Worm (Caenorhabditis elegans) whole organism, L1 larva: Measurements from ENCODE around the gene rga-9.
A peak's percentile ranks its signal among the peaks of the same experiment; 100 is the strongest.

Experiments
- Y116A8C.19 ChIP-seq: sonication (generic microtip); optimal IDR thresholded peaks from 2 replicates; lab custom pipeline; 2016; ENCODE audit warnings: missing compliant biosample characterization, missing genetic modification characterization, borderline replicate concordance
- aly-2 ChIP-seq: fragments of 150-350 bp; optimal IDR thresholded peaks from 2 replicates; lab custom pipeline; 2014; ENCODE audit warnings: missing biosample characterization, missing genetic modification characterization
- ceh-63 ChIP-seq: fragments of 200-800 bp; sonication (Bioruptor generic); optimal IDR thresholded peaks from 2 replicates; lab custom pipeline; 2018; ENCODE audit warnings: mild to moderate bottlenecking, missing genetic modification characterization, missing compliant biosample characterization
- ceh-88 ChIP-seq: fragments of 200-800 bp; sonication (Bioruptor generic); IDR thresholded peaks from 2 replicates; pipeline ENCODE4 v1.3.6; 2022; ENCODE audit warnings: missing genetic modification characterization, missing compliant biosample characterization
- dpl-1 ChIP-seq, 3 experiments: fragments of 150-350 bp in 2 of 3; sonication (generic microtip) in 1 of 3; optimal IDR thresholded peaks; 2 replicates each; lab custom pipeline; 2014 to 2017; ENCODE audit warnings: missing biosample characterization in 3 of 3, missing genetic modification characterization in 3 of 3, missing genetic modification reagents in 3 of 3
- dsc-1 ChIP-seq: sonication (generic microtip); optimal IDR thresholded peaks from 2 replicates; lab custom pipeline; 2016; ENCODE audit warnings: mild to moderate bottlenecking, missing genetic modification characterization, missing compliant biosample characterization
- efl-1 ChIP-seq, 4 experiments: fragments of 150-350 bp; optimal IDR thresholded peaks in 3 of 4; peaks in 1 of 4; 1 replicate in 1 of 4; 2 replicates in 3 of 4; lab custom pipeline; 2014; ENCODE audit warnings: missing biosample characterization in 2 of 4, missing genetic modification characterization in 2 of 4, missing genetic modification reagents in 2 of 4
- efl-3 ChIP-seq: fragments of 200-800 bp; sonication (Bioruptor generic); optimal IDR thresholded peaks from 2 replicates; lab custom pipeline; 2018; ENCODE audit warnings: mild to moderate bottlenecking, missing genetic modification characterization, missing compliant biosample characterization
- egl-27 ChIP-seq, 2 experiments: fragments of 150-350 bp in 1 of 2; sonication (generic microtip); optimal IDR thresholded peaks; 3 replicates each; lab custom pipeline; 2017 to 2018; ENCODE audit warnings: missing biosample characterization in 2 of 2, missing genetic modification characterization in 2 of 2, missing genetic modification reagents in 2 of 2
- elt-3 ChIP-seq, 6 experiments: fragments of 150-350 bp in 1 of 6; sonication (generic microtip); optimal IDR thresholded peaks; 2 replicates each; lab custom pipeline; 2017 to 2018; ENCODE audit warnings: missing biosample characterization in 6 of 6, missing genetic modification characterization in 6 of 6, inconsistent platforms in 1 of 6
- ets-5 ChIP-seq: fragments of 200-800 bp; sonication (Bioruptor generic); IDR thresholded peaks from 2 replicates; pipeline ENCODE4 v1.3.6; 2022; ENCODE audit warnings: missing genetic modification characterization, missing compliant biosample characterization
- fos-1 ChIP-seq: fragments of 150-350 bp; optimal IDR thresholded peaks from 2 replicates; lab custom pipeline; 2014; ENCODE audit warnings: missing biosample characterization, missing genetic modification characterization
- hlh-17 ChIP-seq: fragments of 200-800 bp; sonication (Bioruptor generic); optimal IDR thresholded peaks from 2 replicates; lab custom pipeline; 2018; ENCODE audit warnings: missing genetic modification characterization, mild to moderate bottlenecking, missing compliant biosample characterization, moderate library complexity, borderline replicate concordance
- hpl-2 ChIP-seq: fragments of 150-350 bp; optimal IDR thresholded peaks from 2 replicates; lab custom pipeline; 2014; ENCODE audit warnings: missing biosample characterization, missing genetic modification reagents, missing genetic modification characterization
- irx-1 ChIP-seq: sonication (generic microtip); optimal IDR thresholded peaks from 2 replicates; lab custom pipeline; 2016; ENCODE audit warnings: missing genetic modification characterization, missing compliant biosample characterization
- isw-1 ChIP-seq: fragments of 200-800 bp; sonication (Bioruptor generic); IDR thresholded peaks from 2 replicates; pipeline ENCODE4 v1.3.6; 2022; ENCODE audit warnings: missing genetic modification characterization, missing compliant biosample characterization
- lin-13 ChIP-seq: fragments of 150-350 bp; optimal IDR thresholded peaks from 2 replicates; lab custom pipeline; 2014; ENCODE audit warnings: missing biosample characterization, missing genetic modification reagents, missing genetic modification characterization
- lin-14 ChIP-seq: fragments of 200-800 bp; sonication (Bioruptor generic); optimal IDR thresholded peaks from 2 replicates; lab custom pipeline; 2018; ENCODE audit warnings: mild to moderate bottlenecking, missing genetic modification characterization, moderate library complexity, missing compliant biosample characterization
- lin-35 ChIP-seq, 2 experiments: fragments of 150-350 bp; optimal IDR thresholded peaks; 2 replicates each; lab custom pipeline; 2014; ENCODE audit warnings: missing biosample characterization in 2 of 2, missing genetic modification characterization in 2 of 2, missing genetic modification reagents in 2 of 2
- mab-9 ChIP-seq: fragments of 200-800 bp; sonication (Bioruptor generic); IDR thresholded peaks from 2 replicates; pipeline ENCODE4 v1.3.6; 2022; ENCODE audit warnings: missing genetic modification reagents, missing genetic modification characterization, missing compliant biosample characterization
- mdl-1 ChIP-seq, 2 experiments: fragments of 150-350 bp; optimal IDR thresholded peaks; 2 replicates each; lab custom pipeline; 2014 to 2017; ENCODE audit warnings: missing biosample characterization in 2 of 2, missing genetic modification characterization in 2 of 2, inconsistent platforms in 1 of 2
- mef-2 ChIP-seq: fragments of 150-350 bp; optimal IDR thresholded peaks from 2 replicates; lab custom pipeline; 2014; ENCODE audit warnings: missing biosample characterization, missing genetic modification characterization
- mep-1 ChIP-seq: fragments of 150-350 bp; optimal IDR thresholded peaks from 2 replicates; lab custom pipeline; 2014; ENCODE audit warnings: missing biosample characterization, missing genetic modification characterization
- nhr-11 ChIP-seq: fragments of 150-350 bp; optimal IDR thresholded peaks from 2 replicates; lab custom pipeline; 2014; ENCODE audit warnings: missing biosample characterization, missing genetic modification characterization
- nhr-12 ChIP-seq: sonication (generic microtip); optimal IDR thresholded peaks from 2 replicates; lab custom pipeline; 2017; ENCODE audit warnings: missing biosample characterization, missing genetic modification characterization
- nhr-19 ChIP-seq: fragments of 200-800 bp; sonication (Bioruptor generic); conservative IDR thresholded peaks from 2 replicates; pipeline ENCODE4 v1.3.6; 2022; ENCODE audit warnings: missing genetic modification characterization, missing compliant biosample characterization
- nhr-237 ChIP-seq: fragments of 150-350 bp; optimal IDR thresholded peaks from 2 replicates; lab custom pipeline; 2014; ENCODE audit warnings: missing biosample characterization, missing genetic modification characterization
- nhr-28 ChIP-seq: fragments of 150-350 bp; optimal IDR thresholded peaks from 2 replicates; lab custom pipeline; 2014; ENCODE audit warnings: missing biosample characterization, missing genetic modification characterization
- nhr-47 ChIP-seq: sonication (generic microtip); optimal IDR thresholded peaks from 2 replicates; lab custom pipeline; 2016; ENCODE audit warnings: mild to moderate bottlenecking, missing genetic modification characterization, moderate library complexity, missing compliant biosample characterization
- nhr-71 ChIP-seq: sonication (generic microtip); optimal IDR thresholded peaks from 2 replicates; lab custom pipeline; 2016; ENCODE audit warnings: mild to moderate bottlenecking, missing genetic modification characterization, moderate library complexity, missing compliant biosample characterization
- nhr-76 ChIP-seq: sonication (generic microtip); optimal IDR thresholded peaks from 2 replicates; lab custom pipeline; 2017; ENCODE audit warnings: missing biosample characterization, missing genetic modification characterization
- nhr-84 ChIP-seq: sonication (generic microtip); optimal IDR thresholded peaks from 2 replicates; lab custom pipeline; 2017; ENCODE audit warnings: missing biosample characterization, missing genetic modification characterization
- nhr-85 ChIP-seq: sonication (generic microtip); peaks from one replicate; lab custom pipeline; 2016; ENCODE audit warnings: missing genetic modification characterization, inconsistent platforms, missing compliant biosample characterization
- nhr-90 ChIP-seq: sonication (generic microtip); optimal IDR thresholded peaks from 2 replicates; lab custom pipeline; 2016; ENCODE audit warnings: mild to moderate bottlenecking, missing genetic modification characterization, missing compliant biosample characterization; ENCODE audit not compliant: poor library complexity
- pag-3 ChIP-seq: sonication (generic microtip); optimal IDR thresholded peaks from 2 replicates; lab custom pipeline; 2017; ENCODE audit warnings: missing genetic modification characterization, mild to moderate bottlenecking, missing compliant biosample characterization, antibody characterized with exemption, borderline replicate concordance; ENCODE audit not compliant: insufficient read depth
- pax-3 ChIP-seq: fragments of 200-800 bp; sonication (Bioruptor generic); optimal IDR thresholded peaks from 2 replicates; lab custom pipeline; 2018; ENCODE audit warnings: mild to moderate bottlenecking, missing genetic modification characterization, moderate library complexity, missing compliant biosample characterization
- pqm-1 ChIP-seq: sonication (generic microtip); optimal IDR thresholded peaks from 3 replicates; lab custom pipeline; 2017; ENCODE audit warnings: missing biosample characterization, missing genetic modification characterization
- skn-1 ChIP-seq: fragments of 150-350 bp; optimal IDR thresholded peaks from 2 replicates; lab custom pipeline; 2014; ENCODE audit warnings: missing biosample characterization, missing genetic modification characterization
- snu-23 ChIP-seq: sonication (generic microtip); optimal IDR thresholded peaks from 2 replicates; lab custom pipeline; 2016; ENCODE audit warnings: missing genetic modification characterization, missing compliant biosample characterization
- sox-4 ChIP-seq: sonication (generic microtip); optimal IDR thresholded peaks from 2 replicates; lab custom pipeline; 2016; ENCODE audit warnings: missing genetic modification characterization, missing compliant biosample characterization
- sptf-1 ChIP-seq: fragments of 150-350 bp; optimal IDR thresholded peaks from 2 replicates; lab custom pipeline; 2014; ENCODE audit warnings: missing biosample characterization, missing genetic modification characterization
- tbx-2 ChIP-seq: sonication (generic microtip); optimal IDR thresholded peaks from 2 replicates; lab custom pipeline; 2016; ENCODE audit warnings: missing genetic modification characterization, missing compliant biosample characterization
- tlp-1 ChIP-seq: fragments of 150-350 bp; optimal IDR thresholded peaks from 2 replicates; lab custom pipeline; 2014; ENCODE audit warnings: missing biosample characterization, missing genetic modification characterization
- unc-30 ChIP-seq: sonication (generic microtip); optimal IDR thresholded peaks from 2 replicates; lab custom pipeline; 2017; ENCODE audit warnings: missing biosample characterization, missing genetic modification characterization
- unc-62 ChIP-seq: fragments of 150-350 bp; optimal IDR thresholded peaks from 2 replicates; lab custom pipeline; 2014; ENCODE audit warnings: missing biosample characterization, missing genetic modification reagents, missing genetic modification characterization
- xbp-1 ChIP-seq: sonication (generic microtip); optimal IDR thresholded peaks from 2 replicates; lab custom pipeline; 2016; ENCODE audit warnings: missing genetic modification characterization, missing compliant biosample characterization
- zag-1 ChIP-seq: fragments of 150-350 bp; optimal IDR thresholded peaks from 2 replicates; lab custom pipeline; 2014; ENCODE audit warnings: missing biosample characterization, missing genetic modification characterization
- zip-4 ChIP-seq: fragments of 200-800 bp; sonication (Bioruptor generic); optimal IDR thresholded peaks from 2 replicates; lab custom pipeline; 2018; ENCODE audit warnings: mild to moderate bottlenecking, missing genetic modification characterization, moderate library complexity, missing compliant biosample characterization
- ztf-11 ChIP-seq, 2 experiments: sonication (generic microtip); optimal IDR thresholded peaks; 2 replicates each; lab custom pipeline; 2016 to 2017; ENCODE audit warnings: missing genetic modification characterization in 2 of 2, missing biosample characterization in 1 of 2, missing compliant biosample characterization in 1 of 2

rga-9 gene

ce11 chrII:15229785-15230393 lies 38.1 kb upstream of the rga-9 start, which contains the start of gene spsb-2:
TSS of gene spsb-2 (plus strand) at chrII:15230343.
- 0 out of 2 replicates have a peak, but pooled peaks have one; percentile 7 for TF ChIP-seq ceh-88
- no peak for TF ChIP-seq efl-1 (optimal IDR thresholded peaks at IDR 0.05; lab: Kevin White, UChicago)
- peak in 1 of 2 experiments; percentile 17 for TF ChIP-seq efl-1 (GFP tag; optimal IDR thresholded peaks at IDR 0.05 in 1 of 2; lab: Kevin White, UChicago)
- peak; percentile 57 for TF ChIP-seq nhr-85 (tag; lab: Kevin White, UChicago)
- TF ChIP-seq elt-3 (tag; optimal IDR thresholded peaks at IDR 0.05; lab: Kevin White, UChicago), result no peak
- TF ChIP-seq isw-1 (GFP tag; lab: Robert Waterston, UW), result no peak

- TF ChIP-seq mab-9 (peak; percentile 29; the same call in 1 of the 2 replicates), lin-14 (GFP tag; lab: Kevin White, UChicago) (no peak), dpl-1 (GFP tag; optimal IDR thresholded peaks at IDR 0.05; lab: Kevin White, UChicago) (peak; percentile 90 to 94 (median 90)), pax-3 (tag; lab: Kevin White, UChicago) (peak; percentile 66), nhr-12 (tag; lab: Kevin White, UChicago) (no peak), irx-1 (tag; lab: Kevin White, UChicago) (peak; percentile 73), skn-1 (tag; lab: Kevin White, UChicago) (peak; percentile 85), egl-27 (tag; optimal IDR thresholded peaks at IDR 0.05; lab: Kevin White, UChicago) (no peak), hpl-2 (GFP tag; lab: Kevin White, UChicago) (no peak), lin-35 (GFP tag; optimal IDR thresholded peaks at IDR 0.05; lab: Kevin White, UChicago) (peak; percentile 95 to 96), tlp-1 (tag; lab: Kevin White, UChicago) (no peak), efl-3 (GFP tag; lab: Kevin White, UChicago) (no peak), ets-5 (no peak), nhr-84 (tag; lab: Kevin White, UChicago) (no peak), sox-4 (tag; lab: Kevin White, UChicago) (peak; percentile 58), mep-1 (peak; percentile 80), snu-23 (GFP tag; lab: Kevin White, UChicago) (peak; percentile 83), mdl-1 (tag; optimal IDR thresholded peaks at IDR 0.05; lab: Kevin White, UChicago) (peak in 1 of 2 experiments; percentile 48), nhr-11 (tag; lab: Kevin White, UChicago) (no peak), xbp-1 (tag; lab: Kevin White, UChicago) (peak; percentile 68), nhr-71 (peak; percentile 88), nhr-237 (tag; lab: Kevin White, UChicago) (peak; percentile 10), fos-1 (tag; lab: Kevin White, UChicago) (no peak), nhr-19 (GFP tag; lab: Robert Waterston, UW) (peak; percentile 68), hlh-17 (no peak), ztf-11 (tag; optimal IDR thresholded peaks at IDR 0.05; lab: Kevin White, UChicago) (peak in 1 of 2 experiments; percentile 83), aly-2 (tag; lab: Kevin White, UChicago) (no peak), mef-2 (tag; lab: Kevin White, UChicago) (no peak), pag-3 (no peak), Y116A8C.19 (no peak), nhr-90 (peak; percentile 83), ceh-63 (GFP tag; lab: Kevin White, UChicago) (no peak), pqm-1 (no peak), zip-4 (GFP tag; lab: Kevin White, UChicago) (no peak), unc-30 (tag; lab: Kevin White, UChicago) (no peak), lin-13 (GFP tag; lab: Kevin White, UChicago) (peak; percentile 81), sptf-1 (tag; lab: Kevin White, UChicago) (no peak), nhr-28 (tag; lab: Kevin White, UChicago) (no peak), dsc-1 (tag; lab: Kevin White, UChicago) (peak; percentile 67), tbx-2 (peak; percentile 86), nhr-76 (tag; lab: Kevin White, UChicago) (no peak), nhr-47 (tag; lab: Kevin White, UChicago) (peak; percentile 85), zag-1 (tag; lab: Kevin White, UChicago) (no peak), unc-62 (GFP tag; lab: Kevin White, UChicago) (no peak)
Observed at ce11 chrII:15232705-15233104, 35.3 kb upstream of the rga-9 start, which contains the start of gene Y46E12BL.2. TSS of gene Y46E12BL.2 (plus strand) at chrII:15232947.
